Worm (Caenorhabditis elegans) whole organism, mixed stage, embryonic: ENCODE results near the gene hpo-10.

Source experiments
- bed-3 ChIP-seq: fragments of 200-800 bp; sonication (Bioruptor generic); optimal IDR thresholded peaks from 3 replicates; lab custom pipeline; 2018; ENCODE audit warnings: mild to moderate bottlenecking, missing genetic modification characterization, moderate library complexity, missing compliant biosample characterization
- ceh-39 ChIP-seq: fragments of 150-350 bp; optimal IDR thresholded peaks from 2 replicates; lab custom pipeline; 2014; ENCODE audit warnings: missing biosample characterization, missing genetic modification characterization
- ceh-43 ChIP-seq: fragments of 200-800 bp; sonication (Bioruptor generic); optimal IDR thresholded peaks from 2 replicates; lab custom pipeline; 2018; ENCODE audit warnings: mild to moderate bottlenecking, missing genetic modification characterization, moderate library complexity, missing compliant biosample characterization
- ces-1 ChIP-seq: fragments of 150-350 bp; optimal IDR thresholded peaks from 2 replicates; lab custom pipeline; 2014; ENCODE audit warnings: missing biosample characterization, missing genetic modification reagents, missing genetic modification characterization
- cnd-1 ChIP-seq: fragments of 200-800 bp; sonication (Bioruptor generic); optimal IDR thresholded peaks from 2 replicates; lab custom pipeline; 2018; ENCODE audit warnings: mild to moderate bottlenecking, missing genetic modification characterization, missing compliant biosample characterization
- drap-1 ChIP-seq: fragments of 200-800 bp; sonication (Bioruptor generic); optimal IDR thresholded peaks from 3 replicates; lab custom pipeline; 2018; ENCODE audit warnings: mild to moderate bottlenecking, missing genetic modification characterization, missing compliant biosample characterization
- elt-1 ChIP-seq: sonication (generic microtip); optimal IDR thresholded peaks from 2 replicates; lab custom pipeline; 2017; ENCODE audit warnings: missing genetic modification characterization, mild to moderate bottlenecking, missing compliant biosample characterization, antibody characterized with exemption, moderate library complexity, borderline replicate concordance; ENCODE audit not compliant: insufficient read depth
- elt-3 ChIP-seq: fragments of 150-350 bp; optimal IDR thresholded peaks from 2 replicates; lab custom pipeline; 2014; ENCODE audit warnings: missing biosample characterization, missing genetic modification characterization
- flh-1 ChIP-seq: fragments of 200-800 bp; sonication (Bioruptor generic); optimal IDR thresholded peaks from 2 replicates; lab custom pipeline; 2018; ENCODE audit warnings: mild to moderate bottlenecking, missing genetic modification characterization, moderate library complexity, missing compliant biosample characterization
- ham-2 ChIP-seq: fragments of 200-800 bp; sonication (Bioruptor generic); optimal IDR thresholded peaks from 2 replicates; lab custom pipeline; 2018; ENCODE audit warnings: mild to moderate bottlenecking, missing genetic modification characterization, missing compliant biosample characterization
- hlh-1 ChIP-seq: fragments of 150-350 bp; optimal IDR thresholded peaks from 2 replicates; lab custom pipeline; 2014; ENCODE audit warnings: missing biosample characterization, missing genetic modification reagents, missing genetic modification characterization
- lin-13 ChIP-seq: fragments of 150-350 bp; optimal IDR thresholded peaks from 2 replicates; lab custom pipeline; 2014; ENCODE audit warnings: missing biosample characterization, missing genetic modification characterization
- lin-32 ChIP-seq: fragments of 200-800 bp; sonication (Bioruptor generic); optimal IDR thresholded peaks from 2 replicates; lab custom pipeline; 2018; ENCODE audit warnings: mild to moderate bottlenecking, missing genetic modification characterization, missing compliant biosample characterization
- lsy-2 ChIP-seq: fragments of 150-350 bp; optimal IDR thresholded peaks from 2 replicates; lab custom pipeline; 2014; ENCODE audit warnings: missing biosample characterization, missing genetic modification characterization
- mls-2 ChIP-seq: sonication (generic microtip); optimal IDR thresholded peaks from 2 replicates; lab custom pipeline; 2016; ENCODE audit warnings: mild to moderate bottlenecking, missing genetic modification characterization, moderate library complexity, missing compliant biosample characterization
- nhr-2 ChIP-seq: fragments of 150-350 bp; optimal IDR thresholded peaks from 2 replicates; lab custom pipeline; 2014; ENCODE audit warnings: missing biosample characterization, missing genetic modification characterization
- nhr-237 ChIP-seq: fragments of 150-350 bp; optimal IDR thresholded peaks from 2 replicates; lab custom pipeline; 2014; ENCODE audit warnings: missing biosample characterization, missing genetic modification characterization
- pha-4 ChIP-seq: fragments of 150-350 bp; optimal IDR thresholded peaks from 2 replicates; lab custom pipeline; 2018; ENCODE audit warnings: missing biosample characterization, missing genetic modification reagents, missing genetic modification characterization
- sem-2 ChIP-seq: fragments of 200-800 bp; sonication (Bioruptor generic); optimal IDR thresholded peaks from 2 replicates; lab custom pipeline; 2018; ENCODE audit warnings: mild to moderate bottlenecking, missing genetic modification characterization, missing compliant biosample characterization
- sptf-1 ChIP-seq: sonication (generic microtip); optimal IDR thresholded peaks from 2 replicates; lab custom pipeline; 2017; ENCODE audit warnings: mild to moderate bottlenecking, missing genetic modification characterization, moderate library complexity, missing compliant biosample characterization
- unc-120 ChIP-seq: sonication (generic microtip); optimal IDR thresholded peaks from 2 replicates; lab custom pipeline; 2017; ENCODE audit warnings: missing genetic modification characterization, missing compliant biosample characterization; ENCODE audit not compliant: poor library complexity, severe bottlenecking
- unc-39 ChIP-seq: fragments of 150-350 bp; optimal IDR thresholded peaks from 2 replicates; lab custom pipeline; 2014; ENCODE audit warnings: missing biosample characterization, missing genetic modification characterization

The hpo-10 gene

ce11 chrIII:5879291-5879968 is at the start of gene hpo-10:
hpo-10 (plus strand) TSS chrIII:5879489.
- no peak for TF ChIP-seq pha-4 (tag; lab: Kevin White, UChicago)
- TF ChIP-seq ceh-39 (tag; lab: Kevin White, UChicago): peak; percentile 52
- TF ChIP-seq ces-1 (GFP tag; lab: Kevin White, UChicago): peak; percentile 31

- TF ChIP-seq nhr-237 (tag; lab: Kevin White, UChicago): no peak
- no peak for TF ChIP-seq flh-1 (GFP tag; lab: Kevin White, UChicago)
- TF ChIP-seq elt-3 (tag; lab: Kevin White, UChicago): no peak
These were observed 46.8 kb upstream of the hpo-10 start for ce11 chrIII:5832442-5832841.

ce11 chrIII:5833376-5833775 is 45.9 kb upstream of the hpo-10 start, which contains the start of the genes R12B2.13 and mdt-15:
R12B2.13 (minus strand) TSS chrIII:5833476.
mdt-15 (minus strand) TSS chrIII:5833751.
- no peak for TF ChIP-seq hlh-1
- TF ChIP-seq unc-39 (tag; lab: Kevin White, UChicago): no peak
- TF ChIP-seq bed-3 (GFP tag; lab: Kevin White, UChicago): no peak
- no peak for TF ChIP-seq sptf-1 (tag; lab: Kevin White, UChicago)
- TF ChIP-seq ham-2 (GFP tag; lab: Kevin White, UChicago): no peak

ce11 chrIII:5834053-5834452 is 45.2 kb upstream of the hpo-10 start, which contains the start of gene R12B2.6:
R12B2.6 (minus strand) TSS chrIII:5834153.
- no peak for TF ChIP-seq lsy-2 (tag; lab: Kevin White, UChicago)
- TF ChIP-seq cnd-1: no peak
- no peak for TF ChIP-seq sem-2 (GFP tag; lab: Kevin White, UChicago)
- no peak for TF ChIP-seq ceh-43
- TF ChIP-seq bed-3 (GFP tag; lab: Kevin White, UChicago): no peak

ce11 chrIII:5834663-5835062 is 44.6 kb upstream of the hpo-10 start:
- TF ChIP-seq ces-1 (GFP tag; lab: Kevin White, UChicago): peak; percentile 54
- no peak for TF ChIP-seq ceh-43

- no peak for TF ChIP-seq ceh-43
- TF ChIP-seq elt-3 (tag; lab: Kevin White, UChicago): peak; percentile 10
- TF ChIP-seq unc-120 (tag; lab: Kevin White, UChicago): peak; percentile 53
- peak; percentile 88 for TF ChIP-seq hlh-1
- TF ChIP-seq cnd-1: no peak
These were observed 44.0 kb upstream of the hpo-10 start for ce11 chrIII:5835163-5835871.

- TF ChIP-seq ces-1 (GFP tag; lab: Kevin White, UChicago) (no peak), lin-13 (tag; lab: Kevin White, UChicago) (no peak), elt-1 (tag; lab: Kevin White, UChicago) (peak; percentile 6)
- TF ChIP-seq, all 35 proteins: peak for 1
These were observed 43.0 kb upstream of the hpo-10 start for ce11 chrIII:5836261-5836660.

- TF ChIP-seq nhr-2 (no peak), nhr-237 (tag; lab: Kevin White, UChicago) (peak; percentile 27), mls-2 (tag; lab: Kevin White, UChicago) (no peak), bed-3 (GFP tag; lab: Kevin White, UChicago) (no peak), drap-1 (GFP tag; lab: Kevin White, UChicago) (no peak), lin-32 (GFP tag; lab: Kevin White, UChicago) (no peak), sptf-1 (tag; lab: Kevin White, UChicago) (peak; percentile 21)
These were observed 42.5 kb upstream of the hpo-10 start, which contains the start of gene W04D12.1 for ce11 chrIII:5836816-5837215. W04D12.1 (plus strand) TSS chrIII:5836926.
